Fruit fly (Drosophila melanogaster) whole organism, embryonic: ENCODE data around the gene Sfp23F.
A peak's percentile ranks its signal among the peaks of the same experiment; 100 is the strongest.

ENCODE experiments used
- CG10147 ChIP-seq: fragments of 200-800 bp; sonication (Bioruptor generic); optimal IDR thresholded peaks from 2 replicates; lab custom pipeline; 2019; ENCODE audit warnings: missing biosample characterization, mild to moderate bottlenecking, missing genetic modification characterization, moderate library complexity
- CG10462 ChIP-seq: fragments of 200-800 bp; sonication (Bioruptor generic); optimal IDR thresholded peaks from 2 replicates; lab custom pipeline; 2016; ENCODE audit warnings: missing biosample characterization, missing genetic modification characterization
- CG12769 ChIP-seq: fragments of 200-800 bp; sonication (Bioruptor generic); optimal IDR thresholded peaks from 2 replicates; lab custom pipeline; 2019; ENCODE audit warnings: missing biosample characterization, mild to moderate bottlenecking, missing genetic modification characterization, moderate library complexity
- CG13287 ChIP-seq: fragments of 200-800 bp; sonication (Bioruptor generic); IDR thresholded peaks from 2 replicates; pipeline ENCODE4 v1.3.6; 2022; ENCODE audit warnings: missing biosample characterization, missing genetic modification characterization; ENCODE audit not compliant: partially characterized antibody
- CG14014 ChIP-seq: fragments of 200-800 bp; sonication (Bioruptor generic); IDR thresholded peaks from 2 replicates; pipeline ENCODE4 v1.3.6; 2022; ENCODE audit warnings: missing biosample characterization, missing genetic modification characterization
- CG14860 ChIP-seq: fragments of 200-800 bp; sonication (Bioruptor generic); IDR thresholded peaks from 3 replicates; pipeline ENCODE4 v1.3.6; 2022; ENCODE audit warnings: missing biosample characterization, missing genetic modification characterization; ENCODE audit not compliant: partially characterized antibody
- CG14965 ChIP-seq: fragments of 200-800 bp; sonication (Bioruptor generic); optimal IDR thresholded peaks from 2 replicates; lab custom pipeline; 2016; ENCODE audit warnings: missing biosample characterization, missing genetic modification characterization, borderline replicate concordance
- CG1603 ChIP-seq: fragments of 200-800 bp; sonication (Bioruptor generic); optimal IDR thresholded peaks from 2 replicates; lab custom pipeline; 2019; ENCODE audit warnings: missing biosample characterization, mild to moderate bottlenecking, missing genetic modification characterization, moderate library complexity
- CG17361 ChIP-seq: fragments of 200-800 bp; sonication (Bioruptor generic); IDR thresholded peaks from 3 replicates; pipeline ENCODE4 v1.3.6; 2022; ENCODE audit warnings: missing biosample characterization, missing genetic modification characterization
- CG17612 ChIP-seq: fragments of 200-800 bp; sonication (Bioruptor generic); IDR thresholded peaks from 2 replicates; pipeline ENCODE4 v1.3.6; 2022; ENCODE audit warnings: missing biosample characterization, missing genetic modification characterization
- CG2129 ChIP-seq: fragments of 200-800 bp; sonication (Bioruptor generic); IDR thresholded peaks from 2 replicates; pipeline ENCODE4 v1.3.6; 2022; ENCODE audit warnings: missing biosample characterization, missing genetic modification characterization; ENCODE audit not compliant: partially characterized antibody
- CG2199 ChIP-seq: fragments of 200-800 bp; sonication (Bioruptor generic); IDR thresholded peaks from 3 replicates; pipeline ENCODE4 v1.3.6; 2022; ENCODE audit warnings: missing biosample characterization, missing genetic modification characterization
- CG2875 ChIP-seq: fragments of 200-800 bp; sonication (Bioruptor generic); optimal IDR thresholded peaks from 2 replicates; lab custom pipeline; 2017; ENCODE audit warnings: missing biosample characterization, mild to moderate bottlenecking, missing genetic modification characterization, missing genetic modification reagents
- CG31365 ChIP-seq: fragments of 200-800 bp; sonication (Bioruptor generic); optimal IDR thresholded peaks from 2 replicates; lab custom pipeline; 2018; ENCODE audit warnings: missing biosample characterization, mild to moderate bottlenecking, missing genetic modification characterization
- CG31441 ChIP-seq: fragments of 200-800 bp; sonication (Bioruptor generic); IDR thresholded peaks from 2 replicates; pipeline ENCODE4 v1.3.6; 2022; ENCODE audit warnings: missing biosample characterization, missing genetic modification characterization
- CG4328 ChIP-seq: fragments of 200-800 bp; sonication (Bioruptor generic); optimal IDR thresholded peaks from 3 replicates; lab custom pipeline; 2017; ENCODE audit warnings: missing biosample characterization, missing genetic modification reagents, missing genetic modification characterization
- CG6654 ChIP-seq: fragments of 200-800 bp; sonication (Bioruptor generic); optimal IDR thresholded peaks from 2 replicates; lab custom pipeline; 2017; ENCODE audit warnings: missing biosample characterization, mild to moderate bottlenecking, missing genetic modification characterization
- CG7839 ChIP-seq: fragments of 200-800 bp; sonication (Bioruptor generic); optimal IDR thresholded peaks from 3 replicates; lab custom pipeline; 2018; ENCODE audit warnings: missing biosample characterization, mild to moderate bottlenecking, missing genetic modification characterization, moderate library complexity
- CG8359 ChIP-seq: fragments of 200-800 bp; sonication (Bioruptor generic); optimal IDR thresholded peaks from 2 replicates; lab custom pipeline; 2017; ENCODE audit warnings: missing biosample characterization, mild to moderate bottlenecking, missing genetic modification characterization, borderline replicate concordance
- CG9876 ChIP-seq: fragments of 200-800 bp; sonication (Bioruptor generic); optimal IDR thresholded peaks from 2 replicates; lab custom pipeline; 2016; ENCODE audit warnings: missing biosample characterization, missing genetic modification characterization
- Chrac-16 ChIP-seq: fragments of 200-800 bp; sonication (Bioruptor generic); optimal IDR thresholded peaks from 3 replicates; lab custom pipeline; 2016; ENCODE audit warnings: missing biosample characterization, missing genetic modification characterization
- CrebB ChIP-seq: fragments of 200-800 bp; sonication (Bioruptor generic); optimal IDR thresholded peaks from 3 replicates; lab custom pipeline; 2018; ENCODE audit warnings: missing biosample characterization, mild to moderate bottlenecking, missing genetic modification characterization
- Deaf1 ChIP-seq: fragments of 200-800 bp; optimal IDR thresholded peaks from 3 replicates; lab custom pipeline; 2019; ENCODE audit warnings: missing biosample characterization, mild to moderate bottlenecking, missing genetic modification characterization, moderate library complexity
- E2f1 ChIP-seq: fragments of 200-800 bp; sonication (Bioruptor generic); IDR thresholded peaks from 2 replicates; pipeline ENCODE4 v1.3.6; 2022; ENCODE audit warnings: missing biosample characterization, missing genetic modification characterization
- Fer2 ChIP-seq: fragments of 200-800 bp; sonication (Bioruptor generic); optimal IDR thresholded peaks from 2 replicates; lab custom pipeline; 2018; ENCODE audit warnings: missing biosample characterization, mild to moderate bottlenecking, missing genetic modification characterization, moderate library complexity
- Fer3 ChIP-seq: fragments of 200-800 bp; sonication (Bioruptor generic); optimal IDR thresholded peaks from 2 replicates; lab custom pipeline; 2018; ENCODE audit warnings: missing biosample characterization, mild to moderate bottlenecking, missing genetic modification characterization, moderate library complexity
- GATAe ChIP-seq: fragments of 200-800 bp; sonication (Bioruptor generic); conservative IDR thresholded peaks from 2 replicates; pipeline ENCODE4 v1.3.6; 2022; ENCODE audit warnings: missing biosample characterization, missing genetic modification characterization
- Hand ChIP-seq: fragments of 200-800 bp; sonication (Bioruptor generic); optimal IDR thresholded peaks from 2 replicates; lab custom pipeline; 2017; ENCODE audit warnings: mild to moderate bottlenecking, missing biosample characterization, missing genetic modification reagents, missing genetic modification characterization
- Jarid2 ChIP-seq: fragments of 200-800 bp; sonication (Bioruptor generic); optimal IDR thresholded peaks from 3 replicates; lab custom pipeline; 2017; ENCODE audit warnings: mild to moderate bottlenecking, missing biosample characterization, missing genetic modification reagents, missing genetic modification characterization
- Lhr ChIP-seq: fragments of 200-800 bp; sonication (Bioruptor generic); optimal IDR thresholded peaks from 3 replicates; lab custom pipeline; 2017; ENCODE audit warnings: mild to moderate bottlenecking, missing biosample characterization, missing genetic modification reagents, missing genetic modification characterization
- MBD-R2 ChIP-seq: fragments of 200-800 bp; sonication (Bioruptor generic); IDR thresholded peaks from 2 replicates; pipeline ENCODE4 v1.3.6; 2022; ENCODE audit warnings: missing biosample characterization, missing genetic modification characterization
- Neu2 ChIP-seq: fragments of 200-800 bp; sonication (Bioruptor generic); optimal IDR thresholded peaks from 3 replicates; lab custom pipeline; 2016; ENCODE audit warnings: missing biosample characterization, missing genetic modification characterization, borderline replicate concordance
- Optix ChIP-seq: fragments of 200-800 bp; sonication (Bioruptor generic); IDR thresholded peaks from 3 replicates; pipeline ENCODE4 v1.3.6; 2022; ENCODE audit warnings: missing biosample characterization, missing genetic modification characterization
- Sin3A ChIP-seq: fragments of >200 bp; optimal IDR thresholded peaks from 2 replicates; lab custom pipeline; 2018
- Usf ChIP-seq: fragments of 200-800 bp; sonication (Bioruptor generic); optimal IDR thresholded peaks from 2 replicates; lab custom pipeline; 2017; ENCODE audit warnings: missing genotype, missing biosample characterization, missing genetic modification characterization
- bbx ChIP-seq: fragments of 200-800 bp; sonication (Bioruptor generic); IDR thresholded peaks from 2 replicates; pipeline ENCODE4 v1.3.6; 2022; ENCODE audit warnings: missing biosample characterization, missing genetic modification characterization; ENCODE audit not compliant: partially characterized antibody
- bcd ChIP-seq: fragments of 200-800 bp; sonication (Bioruptor generic); optimal IDR thresholded peaks from 2 replicates; lab custom pipeline; 2017; ENCODE audit warnings: missing biosample characterization, mild to moderate bottlenecking, missing genetic modification characterization
- disco-r ChIP-seq: fragments of 200-800 bp; sonication (Bioruptor generic); optimal IDR thresholded peaks from 2 replicates; lab custom pipeline; 2016; ENCODE audit warnings: missing biosample characterization, missing genetic modification characterization
- ewg ChIP-seq: fragments of 200-800 bp; sonication (Bioruptor generic); optimal IDR thresholded peaks from 3 replicates; lab custom pipeline; 2017; ENCODE audit warnings: mild to moderate bottlenecking, missing biosample characterization, missing genetic modification reagents, missing genetic modification characterization
- fd102C ChIP-seq: fragments of 200-800 bp; sonication (Bioruptor generic); optimal IDR thresholded peaks from 2 replicates; lab custom pipeline; 2018; ENCODE audit warnings: missing biosample characterization, mild to moderate bottlenecking, missing genetic modification characterization, moderate library complexity
- ftz-f1 ChIP-seq: fragments of 200-800 bp; sonication (Bioruptor generic); optimal IDR thresholded peaks from 2 replicates; lab custom pipeline; 2016; ENCODE audit warnings: missing biosample characterization, missing genetic modification characterization
- kni ChIP-seq: fragments of 200-800 bp; sonication (Bioruptor generic); optimal IDR thresholded peaks from 3 replicates; lab custom pipeline; 2017; ENCODE audit warnings: mild to moderate bottlenecking, missing biosample characterization, missing genetic modification reagents, missing genetic modification characterization
- mam ChIP-seq: fragments of 200-800 bp; sonication (Bioruptor generic); optimal IDR thresholded peaks from 3 replicates; lab custom pipeline; 2016; ENCODE audit warnings: missing biosample characterization, missing genetic modification characterization
- odd ChIP-seq: fragments of 200-800 bp; sonication (Bioruptor generic); optimal IDR thresholded peaks from 2 replicates; lab custom pipeline; 2017; ENCODE audit warnings: missing biosample characterization, mild to moderate bottlenecking, missing genetic modification characterization
- rib ChIP-seq: fragments of 200-800 bp; sonication (Bioruptor generic); IDR thresholded peaks from 2 replicates; pipeline ENCODE4 v1.3.6; 2022; ENCODE audit warnings: missing biosample characterization, missing genetic modification characterization
- seq ChIP-seq: fragments of 200-800 bp; sonication (Bioruptor generic); IDR thresholded peaks from 2 replicates; pipeline ENCODE4 v1.3.6; 2022; ENCODE audit warnings: missing biosample characterization, missing genetic modification characterization
- slbo ChIP-seq: fragments of 200-800 bp; sonication (Bioruptor generic); IDR thresholded peaks from 2 replicates; pipeline ENCODE4 v1.3.6; 2022; ENCODE audit warnings: missing biosample characterization, missing genetic modification characterization
- sug ChIP-seq: fragments of 200-800 bp; optimal IDR thresholded peaks from 2 replicates; lab custom pipeline; 2019; ENCODE audit warnings: missing biosample characterization, mild to moderate bottlenecking, missing genetic modification characterization, moderate library complexity
- tna ChIP-seq: fragments of 200-800 bp; sonication (Bioruptor generic); IDR thresholded peaks from 2 replicates; pipeline ENCODE4 v1.3.6; 2022; ENCODE audit warnings: missing biosample characterization, missing genetic modification characterization; ENCODE audit not compliant: partially characterized antibody
- wor ChIP-seq: fragments of 200-800 bp; sonication (Bioruptor generic); IDR thresholded peaks from 2 replicates; pipeline ENCODE4 v1.3.6; 2022; ENCODE audit warnings: missing biosample characterization, missing genetic modification characterization

The Sfp23F gene

dm6 chr2L:3376684-3377086 is 10.9 kb downstream of the Sfp23F start, which contains the start of the genes CG9662 and Ptpa (continued):
- peak; percentile 87 for TF ChIP-seq CG12769
- peak; percentile 88 for TF ChIP-seq ewg
- TF ChIP-seq CG14860 (GFP tag; lab: Robert Waterston, UW) = peak; percentile 88
- no peak for TF ChIP-seq CrebB
- TF ChIP-seq CG10147 = peak; percentile 55
- peak; percentile 76 for TF ChIP-seq CG9876
- peak; percentile 84 for TF ChIP-seq bbx
- no peak for TF ChIP-seq kni (GFP tag; lab: Kevin White, UChicago)
- no peak for TF ChIP-seq ftz-f1 (GFP tag; lab: Kevin White, UChicago)
- TF ChIP-seq seq (GFP tag; lab: Robert Waterston, UW) = peak; percentile 50
- peak; percentile 86 for TF ChIP-seq Chrac-16 (GFP tag; lab: Kevin White, UChicago)
- no peak for TF ChIP-seq Hand (GFP tag; lab: Kevin White, UChicago)
- peak; percentile 84 for TF ChIP-seq CG14014 (GFP tag; lab: Robert Waterston, UW)
- TF ChIP-seq Fer2 (tag; lab: Kevin White, UChicago) = peak; percentile 69
- TF ChIP-seq Sin3A = peak; percentile 99
- TF ChIP-seq Neu2 (GFP tag; lab: Kevin White, UChicago) = peak; percentile 15
- no peak for TF ChIP-seq fd102C
- TF ChIP-seq CG13287 (GFP tag; lab: Robert Waterston, UW) = peak; percentile 93
- peak; percentile 17 for TF ChIP-seq Jarid2
- no peak for TF ChIP-seq Deaf1 (tag; lab: Kevin White, UChicago)
- TF ChIP-seq CG14965 (GFP tag; lab: Kevin White, UChicago) = no peak
- TF ChIP-seq sug = peak; percentile 78
- peak; percentile 70 for TF ChIP-seq tna
- TF ChIP-seq CG2199 (GFP tag; lab: Robert Waterston, UW) = no peak
- peak; percentile 32 for TF ChIP-seq CG6654 (GFP tag; lab: Kevin White, UChicago)
- TF ChIP-seq GATAe (GFP tag; lab: Robert Waterston, UW) = no peak; the same call in 1 of the 2 replicates
- TF ChIP-seq Optix (GFP tag; lab: Robert Waterston, UW) = peak; percentile 82
- peak; percentile 55 for TF ChIP-seq E2f1 (GFP tag; lab: Robert Waterston, UW)
- TF ChIP-seq wor (GFP tag; lab: Robert Waterston, UW) = peak; percentile 79
- TF ChIP-seq Lhr = peak; percentile 78
- TF ChIP-seq CG10462 = peak; percentile 47
- peak; percentile 93 for TF ChIP-seq mam (GFP tag; lab: Kevin White, UChicago)
- TF ChIP-seq disco-r (GFP tag; lab: Kevin White, UChicago) = peak; percentile 49
- TF ChIP-seq CG31365 (tag; lab: Kevin White, UChicago) = no peak
- TF ChIP-seq rib (GFP tag; lab: Robert Waterston, UW) = peak; percentile 56; the same call in 1 of the 2 replicates
- TF ChIP-seq MBD-R2 (GFP tag; lab: Robert Waterston, UW) = peak; percentile 98
- peak; percentile 92 for TF ChIP-seq slbo (GFP tag; lab: Robert Waterston, UW)
- peak; percentile 85 for TF ChIP-seq CG2129 (GFP tag; lab: Robert Waterston, UW)
- no peak for TF ChIP-seq CG17612
- no peak for TF ChIP-seq odd (GFP tag; lab: Kevin White, UChicago)
- peak; percentile 89 for TF ChIP-seq CG1603 (tag; lab: Kevin White, UChicago)
- TF ChIP-seq CG2875 (GFP tag; lab: Kevin White, UChicago) = peak; percentile 31
- peak; percentile 32 for TF ChIP-seq CG4328 (GFP tag; lab: Kevin White, UChicago)
- TF ChIP-seq CG31441 = peak; percentile 72; the same call in 1 of the 2 replicates
- peak; percentile 65 for TF ChIP-seq Fer3 (tag; lab: Kevin White, UChicago)
- TF ChIP-seq Usf (GFP tag; lab: Kevin White, UChicago) = peak; percentile 78
- peak; percentile 78 for TF ChIP-seq CG7839 (tag; lab: Kevin White, UChicago)
- TF ChIP-seq CG8359 (GFP tag; lab: Kevin White, UChicago) = peak; percentile 13
- TF ChIP-seq bcd (GFP tag; lab: Kevin White, UChicago) = peak; percentile 78
- TF ChIP-seq CG17361 (GFP tag; lab: Robert Waterston, UW) = peak; percentile 87; the same call in 2 of the 3 replicates
